Worm (Caenorhabditis elegans) whole organism, early embryonic: ENCODE data around the gene F16H6.10.

Experiments
- F13C5.2 ChIP-seq: sonication (generic microtip); optimal IDR thresholded peaks from 2 replicates; lab custom pipeline; 2017; ENCODE audit warnings: mild to moderate bottlenecking, missing genetic modification characterization, inconsistent platforms, missing compliant biosample characterization
- aly-1 ChIP-seq: sonication (generic microtip); optimal IDR thresholded peaks from 2 replicates; lab custom pipeline; 2016; ENCODE audit warnings: missing genetic modification characterization, missing compliant biosample characterization
- ama-1 ChIP-seq: fragments of 150-350 bp; optimal IDR thresholded peaks from 2 replicates; lab custom pipeline; 2014
- ceh-13 ChIP-seq: fragments of 200-800 bp; sonication (Bioruptor generic); optimal IDR thresholded peaks from 2 replicates; lab custom pipeline; 2018; ENCODE audit warnings: mild to moderate bottlenecking, missing genetic modification characterization, missing compliant biosample characterization
- ceh-36 ChIP-seq: sonication (generic microtip); optimal IDR thresholded peaks from 2 replicates; lab custom pipeline; 2016; ENCODE audit warnings: missing genetic modification characterization, inconsistent platforms, missing compliant biosample characterization
- ets-7 ChIP-seq: sonication (generic microtip); optimal IDR thresholded peaks from 2 replicates; lab custom pipeline; 2016; ENCODE audit warnings: missing genotype, missing genetic modification characterization, missing compliant biosample characterization
- flt-1 ChIP-seq: fragments of 200-800 bp; sonication (Bioruptor generic); IDR thresholded peaks from 2 replicates; pipeline ENCODE4 v1.3.6; 2022; ENCODE audit warnings: missing genetic modification characterization, missing compliant biosample characterization
- hmbx-1 ChIP-seq: sonication (generic microtip); optimal IDR thresholded peaks from 2 replicates; lab custom pipeline; 2016; ENCODE audit warnings: mild to moderate bottlenecking, missing genetic modification characterization, missing compliant biosample characterization
- pes-1 ChIP-seq: fragments of 200-800 bp; sonication (Bioruptor generic); IDR thresholded peaks from 2 replicates; pipeline ENCODE4 v1.3.6; 2022; ENCODE audit warnings: missing genetic modification reagents, missing genetic modification characterization, missing compliant biosample characterization
- scrt-1 ChIP-seq: fragments of 200-800 bp; sonication (Bioruptor generic); IDR thresholded peaks from 2 replicates; pipeline ENCODE4 v1.3.6; 2022; ENCODE audit warnings: missing genetic modification characterization, missing compliant biosample characterization
- tbx-37 ChIP-seq: fragments of 200-800 bp; sonication (Bioruptor generic); conservative IDR thresholded peaks from 2 replicates; pipeline ENCODE4 v1.3.6; 2022; ENCODE audit warnings: missing genetic modification reagents, missing genetic modification characterization, missing compliant biosample characterization

DNA sequence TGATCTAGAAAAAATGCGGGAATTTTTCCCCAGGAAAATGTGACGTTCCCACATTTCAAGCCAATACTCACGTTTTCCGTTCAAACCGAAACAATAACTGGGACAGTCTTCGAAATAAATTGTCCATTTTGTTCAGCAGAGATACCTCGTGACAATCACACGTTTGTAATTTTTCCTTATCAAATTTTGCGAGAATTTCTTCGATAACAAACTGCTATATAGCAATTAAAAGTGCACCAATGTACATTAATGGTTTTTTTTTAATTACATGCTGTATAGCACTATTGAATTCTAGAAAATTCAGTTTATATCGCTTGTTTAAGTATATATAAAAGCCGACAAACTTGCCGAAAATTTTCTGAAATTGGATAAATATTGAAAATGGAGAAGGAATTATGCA is 42.0 kb upstream of the F16H6.10 start, which contains the start of gene R10E8.6:
- no peak for TF ChIP-seq ama-1 (lab: Kevin White, UChicago)
- no peak for TF ChIP-seq ceh-36 (tag; lab: Kevin White, UChicago)
- no peak for TF ChIP-seq ceh-13 (GFP tag; lab: Kevin White, UChicago)
- TF ChIP-seq F13C5.2: no peak
- TF ChIP-seq aly-1 (tag; lab: Kevin White, UChicago): no peak
- no peak for TF ChIP-seq hmbx-1
- no peak for TF ChIP-seq pes-1
- TF ChIP-seq tbx-37: no peak
- TF ChIP-seq ets-7: no peak
- no peak for TF ChIP-seq flt-1 (GFP tag; lab: Robert Waterston, UW)
- TF ChIP-seq scrt-1: no peak
